Worm (Caenorhabditis elegans) whole organism, L1 larva: ENCODE results near the gene srh-87.

ENCODE experiments used
- elt-2 ChIP-seq: sonication (generic microtip); optimal IDR thresholded peaks from 2 replicates; lab custom pipeline; 2016; ENCODE audit warnings: missing genetic modification characterization, mild to moderate bottlenecking, inconsistent platforms, missing compliant biosample characterization, missing genetic modification reagents
- fkh-10 ChIP-seq: sonication (generic microtip); optimal IDR thresholded peaks from 2 replicates; lab custom pipeline; 2017; ENCODE audit warnings: missing biosample characterization, missing genetic modification reagents, missing genetic modification characterization
- lin-39 ChIP-seq: fragments of 150-350 bp; optimal IDR thresholded peaks from 2 replicates; lab custom pipeline; 2014; ENCODE audit warnings: missing biosample characterization, missing genetic modification reagents, missing genetic modification characterization
- lsy-2 ChIP-seq, 2 experiments: fragments of 150-350 bp; optimal IDR thresholded peaks; 2 replicates each; lab custom pipeline; 2014; ENCODE audit warnings: missing biosample characterization in 2 of 2, missing genetic modification characterization in 2 of 2
- unc-30 ChIP-seq: sonication (generic microtip); optimal IDR thresholded peaks from 2 replicates; lab custom pipeline; 2017; ENCODE audit warnings: missing biosample characterization, missing genetic modification characterization

Gene srh-87

ce11 chrV:2896198-2896660 is 49.3 kb downstream of the srh-87 start, which contains the start of gene pals-32:
TSS of gene pals-32 (plus strand) at chrV:2896610.
- TF ChIP-seq fkh-10 (GFP tag; lab: Kevin White, UChicago), result no peak
- peak; percentile 3 for TF ChIP-seq elt-2 (tag; lab: Kevin White, UChicago)
- no peak for TF ChIP-seq lin-39 (tag; lab: Kevin White, UChicago)
- no peak for TF ChIP-seq unc-30 (tag; lab: Kevin White, UChicago)
- TF ChIP-seq lsy-2 (tag; optimal IDR thresholded peaks at IDR 0.05; lab: Kevin White, UChicago), result no peak
